Worm (Caenorhabditis elegans): Measurements from ENCODE around the gene F14H8.4.

DNA sequence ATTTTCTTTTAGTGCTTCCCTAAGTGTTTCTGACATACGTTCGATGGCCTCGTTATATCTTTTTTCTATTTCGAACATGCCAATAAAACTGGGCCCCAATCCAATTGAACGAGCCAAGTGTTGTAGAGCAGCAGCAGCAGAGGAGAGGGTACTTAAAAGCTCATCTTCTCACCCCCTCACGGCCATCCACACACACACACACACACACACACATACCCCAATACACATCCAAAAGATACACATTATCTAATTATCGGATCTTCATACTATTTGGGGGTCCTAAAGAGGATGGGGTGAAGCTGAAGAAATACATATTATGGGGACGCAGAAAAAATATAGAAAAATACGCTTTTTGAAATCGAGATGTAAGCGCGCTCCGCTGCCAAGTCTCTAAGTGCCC lies 49.1 kb downstream of the F14H8.4 start:
- TF ChIP-seq ceh-36 (tag; optimal IDR thresholded peaks at IDR 0.05) (no peak), ama-1 (optimal IDR thresholded peaks at IDR 0.05) (no peak), hnd-1 (tag; optimal IDR thresholded peaks at IDR 0.05) (no peak), hmg-4 (GFP tag; optimal IDR thresholded peaks at IDR 0.05) (no peak), flt-1 (GFP tag; IDR thresholded peaks at IDR 0.05) (no peak), scrt-1 (GFP tag; IDR thresholded peaks at IDR 0.05) (no peak), ceh-13 (GFP tag; optimal IDR thresholded peaks at IDR 0.05) (no peak), F13C5.2 (tag; optimal IDR thresholded peaks at IDR 0.05) (no peak), aly-1 (tag; optimal IDR thresholded peaks at IDR 0.05) (no peak), B0310.2 (tag; optimal IDR thresholded peaks at IDR 0.05) (no peak), hmbx-1 (tag; optimal IDR thresholded peaks at IDR 0.05) (no peak)

Measured in whole organism, early embryonic.